Worm (Caenorhabditis elegans): ENCODE results near the gene ins-10.

DNA sequence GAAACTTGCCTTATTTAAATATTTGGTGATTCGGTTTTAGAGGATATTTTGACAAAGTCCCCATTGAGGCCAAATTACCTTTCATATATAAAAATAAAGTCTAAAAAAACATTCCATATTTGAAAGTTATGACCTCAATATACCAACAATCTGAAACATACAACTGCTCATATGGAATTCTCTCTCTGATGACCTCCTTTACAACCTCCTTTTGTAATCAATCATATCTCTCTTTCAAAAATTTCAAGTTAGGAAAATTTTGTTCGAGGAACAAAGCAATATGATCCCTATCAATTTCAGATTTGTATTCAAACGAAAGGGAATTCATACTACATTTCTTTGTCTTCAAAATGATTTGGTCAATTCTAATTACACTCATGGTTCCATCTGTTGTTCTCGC lies 45.8 kb downstream of the ins-10 start, which contains the start of gene D1086.6:
- no peak for TF ChIP-seq scrt-1 (GFP tag; IDR thresholded peaks at IDR 0.05)
- no peak for TF ChIP-seq pes-1 (GFP tag; IDR thresholded peaks at IDR 0.05)
- no peak for TF ChIP-seq F13C5.2 (tag; optimal IDR thresholded peaks at IDR 0.05)
- no peak for TF ChIP-seq flt-1 (GFP tag; IDR thresholded peaks at IDR 0.05)
- no peak for TF ChIP-seq B0310.2 (tag; optimal IDR thresholded peaks at IDR 0.05)
- no peak for TF ChIP-seq ceh-13 (GFP tag; optimal IDR thresholded peaks at IDR 0.05)
- TF ChIP-seq tbx-11 (GFP tag; IDR thresholded peaks at IDR 0.05): no peak

Data from whole organism, early embryonic.